Worm (Caenorhabditis elegans) whole organism, L3 larva: ENCODE data around the gene W09D6.1.

ENCODE experiments used
- R02D3.7 ChIP-seq: fragments of 150-350 bp; optimal IDR thresholded peaks from 2 replicates; lab custom pipeline; 2014; ENCODE audit warnings: missing biosample characterization, missing genetic modification characterization
- aly-2 ChIP-seq: fragments of 150-350 bp; optimal IDR thresholded peaks from 2 replicates; lab custom pipeline; 2014; ENCODE audit warnings: missing biosample characterization, missing genetic modification characterization
- ceh-28 ChIP-seq: fragments of 150-350 bp; optimal IDR thresholded peaks from 2 replicates; lab custom pipeline; 2014; ENCODE audit warnings: missing biosample characterization, missing genetic modification reagents, missing genetic modification characterization
- ceh-82 ChIP-seq: fragments of 150-350 bp; optimal IDR thresholded peaks from 2 replicates; lab custom pipeline; 2014; ENCODE audit warnings: missing biosample characterization, missing genetic modification characterization
- ceh-9 ChIP-seq: sonication (generic microtip); optimal IDR thresholded peaks from 2 replicates; lab custom pipeline; 2018; ENCODE audit warnings: missing biosample characterization, missing genetic modification characterization
- daf-12 ChIP-seq: fragments of 150-350 bp; optimal IDR thresholded peaks from 2 replicates; lab custom pipeline; 2014; ENCODE audit warnings: missing biosample characterization, missing genetic modification reagents, missing genetic modification characterization
- egl-27 ChIP-seq: sonication (generic microtip); optimal IDR thresholded peaks from 4 replicates; lab custom pipeline; 2017; ENCODE audit warnings: missing biosample characterization, missing genetic modification reagents, missing genetic modification characterization
- egl-5 ChIP-seq: fragments of 150-350 bp; optimal IDR thresholded peaks from 2 replicates; lab custom pipeline; 2017; ENCODE audit warnings: missing biosample characterization, missing genetic modification reagents, missing genetic modification characterization, inconsistent platforms
- elt-2 ChIP-seq: sonication (generic microtip); optimal IDR thresholded peaks from 2 replicates; lab custom pipeline; 2016; ENCODE audit warnings: missing genetic modification reagents, mild to moderate bottlenecking, missing genetic modification characterization, missing compliant biosample characterization
- elt-3 ChIP-seq, 3 experiments: fragments of 150-350 bp in 1 of 3; sonication (generic microtip) in 2 of 3; optimal IDR thresholded peaks; 2 replicates in 2 of 3; 4 replicates in 1 of 3; lab custom pipeline; 2014 to 2017; ENCODE audit warnings: missing biosample characterization in 3 of 3, missing genetic modification characterization in 3 of 3
- fkh-2 ChIP-seq: fragments of 150-350 bp; optimal IDR thresholded peaks from 2 replicates; lab custom pipeline; 2014; ENCODE audit warnings: missing biosample characterization, missing genetic modification reagents, missing genetic modification characterization
- fos-1 ChIP-seq: fragments of 150-350 bp; optimal IDR thresholded peaks from 2 replicates; lab custom pipeline; 2014; ENCODE audit warnings: missing biosample characterization, missing genetic modification characterization
- hmg-11 ChIP-seq: sonication (generic microtip); optimal IDR thresholded peaks from 2 replicates; lab custom pipeline; 2016; ENCODE audit warnings: missing genetic modification characterization, missing compliant biosample characterization
- jun-1 ChIP-seq: fragments of 150-350 bp; optimal IDR thresholded peaks from 2 replicates; lab custom pipeline; 2014; ENCODE audit warnings: missing biosample characterization, missing genetic modification reagents, missing genetic modification characterization
- lin-15B ChIP-seq: fragments of 150-350 bp; optimal IDR thresholded peaks from 2 replicates; lab custom pipeline; 2014; ENCODE audit warnings: missing biosample characterization, missing genetic modification characterization
- lin-39 ChIP-seq: fragments of 150-350 bp; optimal IDR thresholded peaks from 2 replicates; lab custom pipeline; 2018; ENCODE audit warnings: missing biosample characterization, missing genetic modification reagents, missing genetic modification characterization
- mdl-1 ChIP-seq: fragments of 150-350 bp; optimal IDR thresholded peaks from 2 replicates; lab custom pipeline; 2014; ENCODE audit warnings: missing biosample characterization, missing genetic modification characterization
- mml-1 ChIP-seq: fragments of 150-350 bp; sonication (generic microtip); optimal IDR thresholded peaks from 3 replicates; lab custom pipeline; 2014; ENCODE audit warnings: missing biosample characterization, missing genetic modification characterization
- nfya-1 ChIP-seq: sonication (generic microtip); optimal IDR thresholded peaks from 2 replicates; lab custom pipeline; 2017; ENCODE audit warnings: missing genetic modification characterization, mild to moderate bottlenecking, missing compliant biosample characterization, antibody characterized with exemption, moderate library complexity; ENCODE audit not compliant: insufficient read depth
- nhr-11 ChIP-seq: fragments of 150-350 bp; optimal IDR thresholded peaks from 2 replicates; lab custom pipeline; 2014; ENCODE audit warnings: missing biosample characterization, missing genetic modification characterization
- nhr-12 ChIP-seq: fragments of 150-350 bp; optimal IDR thresholded peaks from 2 replicates; lab custom pipeline; 2014; ENCODE audit warnings: missing biosample characterization, missing genetic modification characterization
- nhr-23 ChIP-seq: fragments of 150-350 bp; optimal IDR thresholded peaks from 2 replicates; lab custom pipeline; 2014; ENCODE audit warnings: missing biosample characterization, missing genetic modification reagents, missing genetic modification characterization
- nhr-237 ChIP-seq: fragments of 150-350 bp; optimal IDR thresholded peaks from 2 replicates; lab custom pipeline; 2014; ENCODE audit warnings: missing biosample characterization, missing genetic modification characterization
- nhr-25 ChIP-seq: sonication (generic microtip); optimal IDR thresholded peaks from 2 replicates; lab custom pipeline; 2017; ENCODE audit warnings: missing biosample characterization, missing genetic modification characterization
- nhr-28 ChIP-seq: fragments of 150-350 bp; optimal IDR thresholded peaks from 2 replicates; lab custom pipeline; 2014; ENCODE audit warnings: missing biosample characterization, missing genetic modification characterization
- nhr-76 ChIP-seq: fragments of 150-350 bp; sonication (generic microtip); optimal IDR thresholded peaks from 5 replicates; lab custom pipeline; 2014; ENCODE audit warnings: missing biosample characterization, missing genetic modification characterization
- pha-4 ChIP-seq: fragments of 150-350 bp; optimal IDR thresholded peaks from 2 replicates; lab custom pipeline; 2014; ENCODE audit warnings: missing biosample characterization, missing genetic modification reagents, missing genetic modification characterization
- pqm-1 ChIP-seq: fragments of 150-350 bp; optimal IDR thresholded peaks from 2 replicates; lab custom pipeline; 2017; ENCODE audit warnings: missing biosample characterization, missing genetic modification characterization, inconsistent platforms
- skn-1 ChIP-seq: fragments of 150-350 bp; optimal IDR thresholded peaks from 2 replicates; lab custom pipeline; 2014; ENCODE audit warnings: missing biosample characterization, missing genetic modification characterization
- snpc-4 ChIP-seq: fragments of 150-350 bp; optimal IDR thresholded peaks from 2 replicates; lab custom pipeline; 2014; ENCODE audit warnings: missing biosample characterization, missing genetic modification characterization
- tbx-2 ChIP-seq: sonication (generic microtip); optimal IDR thresholded peaks from 2 replicates; lab custom pipeline; 2016; ENCODE audit warnings: mild to moderate bottlenecking, missing genetic modification characterization, missing compliant biosample characterization
- ztf-11 ChIP-seq: fragments of 150-350 bp; optimal IDR thresholded peaks from 2 replicates; lab custom pipeline; 2014; ENCODE audit warnings: missing biosample characterization, missing genetic modification characterization
- ztf-4 ChIP-seq: fragments of 150-350 bp; optimal IDR thresholded peaks from 2 replicates; lab custom pipeline; 2014; ENCODE audit warnings: missing biosample characterization, missing genetic modification characterization

The W09D6.1 gene

ce11 chrIII:11050658-11051118 is 18.0 kb upstream of the W09D6.1 start (continued):
- TF ChIP-seq mml-1 (no peak), snpc-4 (tag; lab: Kevin White, UChicago) (peak; percentile 10), skn-1 (tag; lab: Kevin White, UChicago) (no peak), hmg-11 (tag; lab: Kevin White, UChicago) (peak; percentile 55), mdl-1 (tag; lab: Kevin White, UChicago) (no peak), R02D3.7 (tag; lab: Kevin White, UChicago) (no peak), nhr-12 (tag; lab: Kevin White, UChicago) (no peak), ztf-11 (tag; lab: Kevin White, UChicago) (no peak), lin-39 (tag; lab: Kevin White, UChicago) (no peak), lin-15B (tag; lab: Kevin White, UChicago) (no peak), pqm-1 (tag; lab: Kevin White, UChicago) (peak; percentile 45), nhr-23 (tag; lab: Kevin White, UChicago) (peak; percentile 16), ceh-9 (tag; lab: Kevin White, UChicago) (no peak)

ce11 chrIII:11053603-11054002 is 15.1 kb upstream of the W09D6.1 start:
- TF ChIP-seq tbx-2 (tag; lab: Kevin White, UChicago) = no peak

ce11 chrIII:11054032-11054431 is 14.6 kb upstream of the W09D6.1 start:
- peak; percentile 96 for TF ChIP-seq nfya-1
- no peak for TF ChIP-seq fos-1 (tag; lab: Kevin White, UChicago)

ce11 chrIII:11054532-11055265 is 14.0 kb upstream of the W09D6.1 start:
- TF ChIP-seq egl-27 (tag; lab: Kevin White, UChicago) = peak; percentile 22
- peak; percentile 92 for TF ChIP-seq nfya-1
- TF ChIP-seq nhr-23 (tag; lab: Kevin White, UChicago) = peak; percentile 75
- TF ChIP-seq hmg-11 (tag; lab: Kevin White, UChicago) = peak; percentile 72
- peak; percentile 52 for TF ChIP-seq pqm-1 (tag; lab: Kevin White, UChicago)
- TF ChIP-seq nhr-237 (tag; lab: Kevin White, UChicago) = no peak
- peak; percentile 92 for TF ChIP-seq pha-4 (tag; lab: Kevin White, UChicago)
- TF ChIP-seq snpc-4 (tag; lab: Kevin White, UChicago) = peak; percentile 46
- peak; percentile 27 for TF ChIP-seq jun-1
- TF ChIP-seq elt-2 (tag; lab: Kevin White, UChicago) = peak; percentile 44
- TF ChIP-seq nhr-25 (tag; lab: Kevin White, UChicago) = peak; percentile 78
- no peak for TF ChIP-seq elt-3 (tag; optimal IDR thresholded peaks at IDR 0.05; lab: Kevin White, UChicago)
- peak; percentile 53 for TF ChIP-seq lin-15B (tag; lab: Kevin White, UChicago)
- no peak for TF ChIP-seq ztf-4 (tag; lab: Kevin White, UChicago)
- TF ChIP-seq egl-5 (tag; lab: Kevin White, UChicago) = peak; percentile 15
- peak; percentile 82 for TF ChIP-seq lin-39 (tag; lab: Kevin White, UChicago)
- TF ChIP-seq ceh-28 = peak; percentile 17
- TF ChIP-seq fos-1 (tag; lab: Kevin White, UChicago) = no peak

ce11 chrIII:11059775-11060174 is 8.9 kb upstream of the W09D6.1 start:
- no peak for TF ChIP-seq aly-2
- no peak for TF ChIP-seq ztf-11 (tag; lab: Kevin White, UChicago)
- no peak for TF ChIP-seq tbx-2 (tag; lab: Kevin White, UChicago)
- no peak for TF ChIP-seq fkh-2
- no peak for TF ChIP-seq nhr-25 (tag; lab: Kevin White, UChicago)
- TF ChIP-seq nhr-28 (tag; lab: Kevin White, UChicago) = no peak
- TF ChIP-seq nhr-11 (tag; lab: Kevin White, UChicago) = no peak
- TF ChIP-seq pqm-1 (tag; lab: Kevin White, UChicago) = peak; percentile 66
- TF ChIP-seq elt-3 (tag; optimal IDR thresholded peaks at IDR 0.05; lab: Kevin White, UChicago) = no peak
- TF ChIP-seq ceh-28 = peak; percentile 4
- peak; percentile 5 for TF ChIP-seq snpc-4 (tag; lab: Kevin White, UChicago)
- TF ChIP-seq pha-4 (tag; lab: Kevin White, UChicago) = peak; percentile 44
- no peak for TF ChIP-seq nhr-76 (tag; lab: Kevin White, UChicago)
- TF ChIP-seq lin-39 (tag; lab: Kevin White, UChicago) = no peak
- no peak for TF ChIP-seq ztf-4 (tag; lab: Kevin White, UChicago)
- TF ChIP-seq egl-27 (tag; lab: Kevin White, UChicago) = no peak
- TF ChIP-seq jun-1 = no peak
- TF ChIP-seq daf-12 (tag; lab: Kevin White, UChicago) = no peak
- peak; percentile 89 for TF ChIP-seq elt-2 (tag; lab: Kevin White, UChicago)
- no peak for TF ChIP-seq ceh-82 (tag; lab: Kevin White, UChicago)
